Fruit fly (Drosophila melanogaster) Kc167 (cell line): Measurements from ENCODE around the gene Dlip2.

ENCODE experiments used
- h ChIP-seq: fragments of >200 bp; optimal IDR thresholded peaks from 3 replicates; lab custom pipeline; 2018; ENCODE audit warnings: missing external identifiers
- insv ChIP-seq: fragments of >200 bp; optimal IDR thresholded peaks from 3 replicates; lab custom pipeline; 2018; ENCODE audit warnings: missing external identifiers
- ttk ChIP-seq: sonication (Bioruptor generic); optimal IDR thresholded peaks from 2 replicates; lab custom pipeline; 2017; ENCODE audit warnings: missing external identifiers

- TF ChIP-seq insv, result no peak
- no peak for TF ChIP-seq h (lab: Kevin White, UChicago)
- TF ChIP-seq ttk (lab: Kevin White, UChicago), result no peak
Observed at dm6 chr3R:4658991-4659933, 13.8 kb upstream of the Dlip2 start, which contains the start of gene smash.
